Worm (Caenorhabditis elegans) whole organism, young adult: ENCODE measurements around the gene clc-21.

Experiments used
- F55B11.4 ChIP-seq: sonication (generic microtip); optimal IDR thresholded peaks from 2 replicates; lab custom pipeline; 2016; ENCODE audit warnings: missing compliant biosample characterization, missing genetic modification characterization, borderline replicate concordance; ENCODE audit not compliant: insufficient read depth
- ama-1 ChIP-seq, 3 experiments: fragments of 150-350 bp in 1 of 3; sonication (generic microtip) in 2 of 3; optimal IDR thresholded peaks; 2 replicates each; lab custom pipeline; 2014 to 2018; ENCODE audit warnings: missing biosample characterization in 2 of 3, missing genetic modification characterization in 2 of 3, missing genetic modification reagents in 2 of 3
- atf-7 ChIP-seq: sonication (generic microtip); optimal IDR thresholded peaks from 2 replicates; lab custom pipeline; 2017; ENCODE audit warnings: mild to moderate bottlenecking, missing genetic modification characterization, missing compliant biosample characterization
- ccch-3 ChIP-seq: fragments of 200-800 bp; sonication (Bioruptor generic); optimal IDR thresholded peaks from 2 replicates; lab custom pipeline; 2018; ENCODE audit warnings: mild to moderate bottlenecking, missing genetic modification characterization, missing compliant biosample characterization
- ceh-91 ChIP-seq: fragments of 200-800 bp; sonication (Bioruptor generic); IDR thresholded peaks from 2 replicates; pipeline ENCODE4 v1.3.6; 2022; ENCODE audit warnings: missing genetic modification reagents, missing genetic modification characterization, missing compliant biosample characterization
- ets-4 ChIP-seq: fragments of 200-800 bp; sonication (Bioruptor generic); optimal IDR thresholded peaks from 2 replicates; lab custom pipeline; 2018; ENCODE audit warnings: mild to moderate bottlenecking, missing genetic modification characterization, missing compliant biosample characterization
- him-1 ChIP-seq: sonication (generic microtip); optimal IDR thresholded peaks from 2 replicates; lab custom pipeline; 2016; ENCODE audit warnings: missing genotype, missing genetic modification reagents, missing genetic modification characterization, missing compliant biosample characterization
- hlh-26 ChIP-seq: fragments of 200-800 bp; sonication (Bioruptor generic); conservative IDR thresholded peaks from 2 replicates; pipeline ENCODE4 v1.3.6; 2022; ENCODE audit warnings: missing genetic modification reagents, missing genetic modification characterization, missing compliant biosample characterization
- hmg-1.2 ChIP-seq: fragments of 200-800 bp; sonication (Bioruptor generic); IDR thresholded peaks from 2 replicates; pipeline ENCODE4 v1.3.6; 2022; ENCODE audit warnings: missing genetic modification reagents, missing genetic modification characterization, missing compliant biosample characterization
- lin-54 ChIP-seq: fragments of 200-800 bp; sonication (Bioruptor generic); optimal IDR thresholded peaks from 2 replicates; lab custom pipeline; 2018; ENCODE audit warnings: mild to moderate bottlenecking, missing genetic modification characterization, missing compliant biosample characterization
- tbp1 ChIP-seq: fragments of 200-800 bp; sonication (Bioruptor generic); optimal IDR thresholded peaks from 2 replicates; lab custom pipeline; 2018; ENCODE audit warnings: mild to moderate bottlenecking, missing genetic modification characterization, missing compliant biosample characterization
- unc-62 ChIP-seq: fragments of 150-350 bp; optimal IDR thresholded peaks from 2 replicates; lab custom pipeline; 2014; ENCODE audit warnings: missing biosample characterization, missing genetic modification reagents, missing genetic modification characterization

- TF ChIP-seq ets-4 (GFP tag; lab: Kevin White, UChicago) = no peak
- TF ChIP-seq ama-1 (optimal IDR thresholded peaks at IDR 0.05; lab: Kevin White, UChicago) = no peak
- no peak for TF ChIP-seq ama-1 (GFP tag; optimal IDR thresholded peaks at IDR 0.05; lab: Kevin White, UChicago)
- no peak for TF ChIP-seq tbp1
- no peak for TF ChIP-seq ccch-3 (GFP tag; lab: Kevin White, UChicago)
- TF ChIP-seq unc-62 (GFP tag; lab: Kevin White, UChicago) = no peak
- TF ChIP-seq ceh-91 = no peak
- TF ChIP-seq F55B11.4 = no peak
- no peak for TF ChIP-seq hlh-26
- TF ChIP-seq atf-7 (tag; lab: Kevin White, UChicago) = no peak
- no peak for TF ChIP-seq him-1
- no peak for TF ChIP-seq lin-54 (GFP tag; lab: Kevin White, UChicago)
- TF ChIP-seq hmg-1.2 (GFP tag; lab: Robert Waterston, UW) = no peak
Measured at ce11 chrV:17439406-17439805, 22.5 kb downstream of the clc-21 start, which contains the start of gene srh-154.
